Fruit fly (Drosophila melanogaster) whole organism, wandering third instar larva: ENCODE results near the gene CG13126.

Experiments used
- CrebA ChIP-seq: fragments of 200-800 bp; sonication (Bioruptor generic); optimal IDR thresholded peaks from 2 replicates; lab custom pipeline; 2016; ENCODE audit warnings: missing biosample characterization, mild to moderate bottlenecking, missing genetic modification characterization, borderline replicate concordance
- Dfd ChIP-seq: fragments of >200 bp; optimal IDR thresholded peaks from 2 replicates; lab custom pipeline; 2017; ENCODE audit warnings: missing biosample characterization, missing genetic modification characterization
- Hr78 ChIP-seq: fragments of >200 bp; optimal IDR thresholded peaks from 2 replicates; lab custom pipeline; 2017; ENCODE audit warnings: missing biosample characterization, missing genetic modification characterization
- Jra ChIP-seq: sonication (Bioruptor generic); optimal IDR thresholded peaks from 2 replicates; lab custom pipeline; 2016; ENCODE audit warnings: missing biosample characterization, missing genetic modification characterization
- brk ChIP-seq: fragments of 200-800 bp; sonication (Bioruptor generic); optimal IDR thresholded peaks from 2 replicates; lab custom pipeline; 2016; ENCODE audit warnings: missing biosample characterization, mild to moderate bottlenecking, missing genetic modification characterization
- dl ChIP-seq, 2 experiments: fragments of 175-275, 200-275 bp in 1 of 2; fragments of 200-275 bp in 1 of 2; sonication (Bioruptor generic); optimal IDR thresholded peaks; lab custom pipeline; 2018; ENCODE audit warnings: mild to moderate bottlenecking in 2 of 2, missing biosample characterization in 2 of 2, missing genetic modification characterization in 2 of 2, moderate library complexity in 2 of 2; ENCODE audit not compliant: partially characterized antibody in 2 of 2, insufficient read depth in 1 of 2
- lola ChIP-seq: fragments of >200 bp; optimal IDR thresholded peaks from 2 replicates; lab custom pipeline; 2017; ENCODE audit warnings: missing biosample characterization, missing genetic modification characterization
- pan ChIP-seq: fragments of >200 bp; optimal IDR thresholded peaks from 2 replicates; lab custom pipeline; 2017
- psq ChIP-seq: fragments of 200-800 bp; sonication (Bioruptor generic); optimal IDR thresholded peaks from 3 replicates; lab custom pipeline; 2017; ENCODE audit warnings: missing biosample characterization, mild to moderate bottlenecking, missing genetic modification characterization, moderate library complexity
- sage ChIP-seq: fragments of 200-800 bp; sonication (Bioruptor generic); optimal IDR thresholded peaks from 2 replicates; lab custom pipeline; 2016; ENCODE audit warnings: missing biosample characterization, mild to moderate bottlenecking, missing genetic modification characterization
- woc ChIP-seq: sonication (Bioruptor generic); optimal IDR thresholded peaks from 2 replicates; lab custom pipeline; 2016; ENCODE audit warnings: missing biosample characterization, mild to moderate bottlenecking, missing genetic modification characterization

DNA sequence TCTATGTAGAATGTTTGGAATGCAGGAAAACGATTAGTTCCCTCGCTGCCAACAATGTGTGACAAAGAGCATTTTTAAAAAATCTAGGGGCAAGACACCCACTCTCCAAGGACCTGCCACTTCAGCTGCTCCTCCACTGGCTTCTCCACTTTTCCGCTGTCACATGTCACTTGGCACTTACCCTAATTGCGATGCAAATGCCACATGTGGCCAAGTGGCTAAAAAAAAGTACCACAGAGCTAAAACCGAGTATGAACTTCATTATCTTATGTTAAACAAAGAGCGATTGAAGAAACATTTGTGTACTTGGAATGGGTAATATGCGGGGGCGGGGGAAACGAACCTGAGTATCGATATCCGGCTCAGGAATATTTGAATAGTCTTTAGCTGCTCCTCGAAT is 35.3 kb upstream of the CG13126 start:
- no peak for TF ChIP-seq woc (GFP tag; lab: Kevin White, UChicago)
- TF ChIP-seq brk (GFP tag; lab: Kevin White, UChicago), result no peak
- no peak for TF ChIP-seq sage (GFP tag; lab: Kevin White, UChicago)
- no peak for TF ChIP-seq Dfd (GFP tag; lab: Kevin White, UChicago)
- no peak for TF ChIP-seq CrebA (GFP tag; lab: Kevin White, UChicago)
- no peak for TF ChIP-seq psq (GFP tag; lab: Kevin White, UChicago)
- no peak for TF ChIP-seq pan (lab: Kevin White, UChicago)
- TF ChIP-seq dl (GFP tag; optimal IDR thresholded peaks at IDR 0.05; lab: Kevin White, UChicago; ENCODE audit: insufficient read depth in 1 of 2, partially characterized antibody in 2 of 2), result no peak
- no peak for TF ChIP-seq Jra (GFP tag; lab: Kevin White, UChicago)
- no peak for TF ChIP-seq lola (GFP tag; lab: Kevin White, UChicago)
- TF ChIP-seq Hr78 (GFP tag; lab: Kevin White, UChicago), result no peak
